Fruit fly (Drosophila melanogaster): ENCODE results near the gene BBS8.
A peak's percentile ranks its signal among the peaks of the same experiment; 100 is the strongest.

The BBS8 gene

DNA sequence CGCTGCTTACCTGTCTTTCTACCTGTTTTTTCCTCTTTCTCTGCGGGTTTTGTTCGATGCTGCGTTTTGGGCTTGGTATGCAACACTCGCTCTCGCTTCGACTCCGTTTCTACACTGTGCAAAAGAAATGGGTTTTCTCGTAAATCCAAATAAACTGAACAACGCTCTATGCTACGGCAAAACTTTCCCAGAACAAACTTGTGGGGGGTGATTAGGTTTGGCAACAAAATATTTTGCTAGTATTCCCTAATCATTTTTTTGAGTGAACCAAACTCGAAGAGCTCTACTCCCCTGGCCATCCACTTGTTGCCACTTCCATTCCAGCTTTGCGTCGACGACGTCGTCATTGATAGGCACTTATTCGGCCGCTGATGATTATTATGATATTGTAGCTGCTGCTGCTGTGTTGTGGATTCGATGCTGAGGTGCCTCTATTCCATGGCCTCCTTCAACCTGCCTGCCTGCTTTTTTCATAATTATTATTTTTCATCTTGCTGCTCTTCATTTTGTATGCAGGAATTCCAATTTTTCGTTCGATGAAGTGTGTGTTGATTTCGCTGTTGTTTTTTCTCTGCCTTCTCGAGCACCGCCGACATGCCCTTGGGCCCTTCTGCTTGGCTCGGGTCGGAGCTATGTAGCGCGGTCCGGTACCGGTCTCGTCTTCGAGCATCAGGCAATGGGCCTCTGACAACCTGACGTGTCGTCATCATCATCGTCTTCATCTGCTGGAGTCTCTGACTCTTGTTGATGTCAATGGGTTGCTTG is 19.4 kb downstream of the BBS8 start (continued):
- TF ChIP-seq CG15696 (tag; optimal IDR thresholded peaks at IDR 0.05) (peak; percentile 74), CG33557 (GFP tag; optimal IDR thresholded peaks at IDR 0.05) (peak; percentile 59), rib (GFP tag; IDR thresholded peaks at IDR 0.05) (0 out of 2 replicates have a peak, but pooled peaks have one; percentile 34), CG11456 (GFP tag; IDR thresholded peaks at IDR 0.05) (0 out of 3 replicates have a peak, but pooled peaks have one; percentile 56), CG6272 (GFP tag; IDR thresholded peaks at IDR 0.05) (peak; percentile 65), pb (GFP tag; optimal IDR thresholded peaks at IDR 0.05) (peak; percentile 67), Six4 (GFP tag; optimal IDR thresholded peaks at IDR 0.05) (peak; percentile 78), chn (GFP tag; optimal IDR thresholded peaks at IDR 0.05) (peak; percentile 90), Hmr (GFP tag; optimal IDR thresholded peaks at IDR 0.05) (peak; percentile 31), kah (GFP tag; optimal IDR thresholded peaks at IDR 0.05) (peak; percentile 31), CG9876 (GFP tag; optimal IDR thresholded peaks at IDR 0.05) (peak; percentile 71), ro (GFP tag; IDR thresholded peaks at IDR 0.05) (peak; percentile 62; the same call in 1 of the 2 replicates), Ptx1 (GFP tag; IDR thresholded peaks at IDR 0.05) (peak; percentile 83), Dbx (GFP tag; IDR thresholded peaks at IDR 0.05) (no peak), zfh1 (GFP tag; IDR thresholded peaks at IDR 0.05) (peak; percentile 94), salm (tag; optimal IDR thresholded peaks at IDR 0.05) (peak; percentile 73), CG10959 (GFP tag; IDR thresholded peaks at IDR 0.05) (peak; percentile 90), CG31388 (GFP tag; optimal IDR thresholded peaks at IDR 0.05) (peak; percentile 43), NC2β (GFP tag; optimal IDR thresholded peaks at IDR 0.05) (peak; percentile 83), gcm2 (GFP tag; optimal IDR thresholded peaks at IDR 0.05) (no peak), eyg (GFP tag; optimal IDR thresholded peaks at IDR 0.05) (peak; percentile 19), CG17328 (GFP tag; IDR thresholded peaks at IDR 0.05) (peak; percentile 94), MTF-1 (GFP tag; optimal IDR thresholded peaks at IDR 0.05; ENCODE audit: borderline replicate concordance) (peak; percentile 75), mld (GFP tag; IDR thresholded peaks at IDR 0.05; ENCODE audit: partially characterized antibody) (no peak), Deaf1 (tag; optimal IDR thresholded peaks at IDR 0.05) (peak; percentile 24), vnd (GFP tag; IDR thresholded peaks at IDR 0.05; ENCODE audit: partially characterized antibody) (no peak), D (optimal IDR thresholded peaks at IDR 0.05) (no peak), D (GFP tag; optimal IDR thresholded peaks at IDR 0.05) (peak; percentile 82), CG9727 (GFP tag; optimal IDR thresholded peaks at IDR 0.05) (peak; percentile 85), Doc3 (GFP tag; IDR thresholded peaks at IDR 0.05; ENCODE audit: partially characterized antibody) (no peak), CG14667 (GFP tag; IDR thresholded peaks at IDR 0.05) (peak; percentile 82), wor (GFP tag; IDR thresholded peaks at IDR 0.05) (peak; percentile 77), Lhr (GFP tag; optimal IDR thresholded peaks at IDR 0.05) (no peak), CG8765 (GFP tag; IDR thresholded peaks at IDR 0.05) (peak; percentile 84), Drgx (GFP tag; IDR thresholded peaks at IDR 0.05) (peak; percentile 91), nom (GFP tag; optimal IDR thresholded peaks at IDR 0.05) (peak; percentile 91), HmgD (GFP tag; optimal IDR thresholded peaks at IDR 0.05) (no peak), CG9932 (GFP tag; IDR thresholded peaks at IDR 0.05) (no peak), Nf-YB (GFP tag; optimal IDR thresholded peaks at IDR 0.05) (peak; percentile 45), oc (tag; optimal IDR thresholded peaks at IDR 0.05) (peak; percentile 85), CG10431 (GFP tag; optimal IDR thresholded peaks at IDR 0.05) (no peak), CG11696 (GFP tag; IDR thresholded peaks at IDR 0.05) (peak; percentile 51; the same call in 1 of the 2 replicates), sim (GFP tag; IDR thresholded peaks at IDR 0.05) (peak; percentile 70), CG18476 (GFP tag; optimal IDR thresholded peaks at IDR 0.05) (peak; percentile 53), CG1024 (GFP tag; IDR thresholded peaks at IDR 0.05) (peak; percentile 84), CG3281 (GFP tag; optimal IDR thresholded peaks at IDR 0.05) (no peak), zf30C (GFP tag; optimal IDR thresholded peaks at IDR 0.05) (peak; percentile 89), CG1647 (GFP tag; optimal IDR thresholded peaks at IDR 0.05) (peak; percentile 43), CG33213 (GFP tag; optimal IDR thresholded peaks at IDR 0.05) (peak; percentile 67), gcm (GFP tag; optimal IDR thresholded peaks at IDR 0.05) (peak; percentile 86)
